Fruit fly (Drosophila melanogaster) whole organism, prepupa: ENCODE data around the gene Reps.

Experiments
- CG10631 ChIP-seq: fragments of 200-800 bp; sonication (Bioruptor generic); optimal IDR thresholded peaks from 2 replicates; lab custom pipeline; 2016; ENCODE audit warnings: missing biosample characterization, missing genetic modification characterization
- CG10669 ChIP-seq: fragments of 200-800 bp; sonication (Bioruptor generic); optimal IDR thresholded peaks from 3 replicates; lab custom pipeline; 2018; ENCODE audit warnings: missing biosample characterization, mild to moderate bottlenecking, missing genetic modification characterization, moderate library complexity
- CG11294 ChIP-seq: fragments of 200-800 bp; sonication (Bioruptor generic); IDR thresholded peaks from 2 replicates; pipeline ENCODE4 v1.3.6; 2022; ENCODE audit warnings: missing biosample characterization, missing genetic modification characterization
- CG11762 ChIP-seq: fragments of 200-800 bp; sonication (Bioruptor generic); optimal IDR thresholded peaks from 3 replicates; lab custom pipeline; 2016; ENCODE audit warnings: missing biosample characterization, missing genetic modification characterization; ENCODE audit not compliant: insufficient read depth
- CG11902 ChIP-seq: fragments of 200-800 bp; sonication (Bioruptor generic); optimal IDR thresholded peaks from 3 replicates; lab custom pipeline; 2016; ENCODE audit warnings: missing biosample characterization, missing genetic modification characterization
- CG1621 ChIP-seq: fragments of 200-800 bp; sonication (Bioruptor generic); optimal IDR thresholded peaks from 3 replicates; lab custom pipeline; 2018; ENCODE audit warnings: missing biosample characterization, mild to moderate bottlenecking, missing genetic modification characterization
- CG16779 ChIP-seq: fragments of 200-800 bp; sonication (Bioruptor generic); optimal IDR thresholded peaks from 3 replicates; lab custom pipeline; 2017; ENCODE audit warnings: missing biosample characterization, mild to moderate bottlenecking, missing genetic modification characterization
- CG31627 ChIP-seq: fragments of 200-800 bp; sonication (Bioruptor generic); optimal IDR thresholded peaks from 3 replicates; lab custom pipeline; 2016; ENCODE audit warnings: missing biosample characterization, missing genetic modification characterization
- CG32006 ChIP-seq: fragments of 200-800 bp; sonication (Bioruptor generic); optimal IDR thresholded peaks from 3 replicates; lab custom pipeline; 2017; ENCODE audit warnings: missing biosample characterization, mild to moderate bottlenecking, missing genetic modification characterization
- CG34406 ChIP-seq: fragments of 200-800 bp; sonication (Bioruptor generic); optimal IDR thresholded peaks from 3 replicates; lab custom pipeline; 2016; ENCODE audit warnings: missing biosample characterization, missing genetic modification characterization
- CG3919 ChIP-seq: fragments of 200-800 bp; sonication (Bioruptor generic); optimal IDR thresholded peaks from 3 replicates; lab custom pipeline; 2016; ENCODE audit warnings: missing biosample characterization, missing genetic modification characterization
- CG4318 ChIP-seq: fragments of 200-800 bp; sonication (Bioruptor generic); optimal IDR thresholded peaks from 3 replicates; lab custom pipeline; 2017; ENCODE audit warnings: missing biosample characterization, mild to moderate bottlenecking, missing genetic modification characterization
- CG6163 ChIP-seq: fragments of 200-800 bp; sonication (Bioruptor generic); IDR thresholded peaks from 3 replicates; pipeline ENCODE4 v1.3.6; 2022; ENCODE audit warnings: missing biosample characterization, missing genetic modification characterization
- CG6808 ChIP-seq: fragments of 200-800 bp; sonication (Bioruptor generic); optimal IDR thresholded peaks from 3 replicates; lab custom pipeline; 2017; ENCODE audit warnings: missing biosample characterization, missing genetic modification characterization, mild to moderate bottlenecking, moderate library complexity, missing genetic modification reagents
- CG6854 ChIP-seq: fragments of 200-800 bp; sonication (Bioruptor generic); optimal IDR thresholded peaks from 2 replicates; lab custom pipeline; 2017; ENCODE audit warnings: missing biosample characterization, mild to moderate bottlenecking, missing genetic modification characterization
- CG8119 ChIP-seq: fragments of 200-800 bp; sonication (Bioruptor generic); IDR thresholded peaks from 3 replicates; pipeline ENCODE4 v1.3.6; 2022; ENCODE audit warnings: missing biosample characterization, missing genetic modification characterization
- CG8632 ChIP-seq: fragments of 200-800 bp; sonication (Bioruptor generic); optimal IDR thresholded peaks from 3 replicates; lab custom pipeline; 2016; ENCODE audit warnings: missing biosample characterization, missing genetic modification characterization
- CG9139 ChIP-seq: fragments of 200-800 bp; sonication (Bioruptor generic); optimal IDR thresholded peaks from 3 replicates; lab custom pipeline; 2017; ENCODE audit warnings: missing biosample characterization, mild to moderate bottlenecking, missing genetic modification characterization
- Eip75B ChIP-seq: fragments of 200-800 bp; sonication (Bioruptor generic); optimal IDR thresholded peaks from 3 replicates; lab custom pipeline; 2016; ENCODE audit warnings: missing biosample characterization, missing genetic modification characterization
- Eip78C ChIP-seq: fragments of 200-800 bp; sonication (Bioruptor generic); peaks from one replicate; lab custom pipeline; 2016; ENCODE audit warnings: missing biosample characterization, missing genetic modification characterization
- Ets21C ChIP-seq: fragments of 200-800 bp; sonication (Bioruptor generic); optimal IDR thresholded peaks from 3 replicates; lab custom pipeline; 2016; ENCODE audit warnings: missing biosample characterization, missing genetic modification characterization
- Ets96B ChIP-seq: fragments of 200-800 bp; optimal IDR thresholded peaks from 2 replicates; lab custom pipeline; 2019; ENCODE audit warnings: missing biosample characterization, mild to moderate bottlenecking, missing genetic modification characterization, moderate library complexity
- Gug ChIP-seq: fragments of 200-800 bp; sonication (Bioruptor generic); IDR thresholded peaks from 2 replicates; pipeline ENCODE4 v1.3.6; 2022; ENCODE audit warnings: missing biosample characterization, missing genetic modification characterization
- Hr38 ChIP-seq: sonication (Bioruptor generic); optimal IDR thresholded peaks from 2 replicates; lab custom pipeline; 2016; ENCODE audit warnings: missing biosample characterization, missing genetic modification characterization
- Hr39 ChIP-seq: fragments of 200-800 bp; sonication (Bioruptor generic); optimal IDR thresholded peaks from 2 replicates; lab custom pipeline; 2016; ENCODE audit warnings: missing biosample characterization, missing genetic modification characterization
- Hr4 ChIP-seq: fragments of 200-800 bp; sonication (Bioruptor generic); optimal IDR thresholded peaks from 3 replicates; lab custom pipeline; 2016; ENCODE audit warnings: missing biosample characterization, missing genetic modification characterization
- Lpt ChIP-seq: fragments of 200-800 bp; sonication (Bioruptor generic); optimal IDR thresholded peaks from 3 replicates; lab custom pipeline; 2016; ENCODE audit warnings: missing biosample characterization, missing genetic modification characterization
- Met ChIP-seq: fragments of 200-800 bp; sonication (Bioruptor generic); optimal IDR thresholded peaks from 3 replicates; lab custom pipeline; 2016; ENCODE audit warnings: missing biosample characterization, missing genetic modification characterization
- OdsH ChIP-seq: fragments of 200-800 bp; sonication (Bioruptor generic); optimal IDR thresholded peaks from 3 replicates; lab custom pipeline; 2016; ENCODE audit warnings: missing biosample characterization, missing genetic modification characterization
- Smox ChIP-seq: fragments of 200-800 bp; sonication (Bioruptor generic); optimal IDR thresholded peaks from 3 replicates; lab custom pipeline; 2016; ENCODE audit warnings: missing biosample characterization, missing genetic modification characterization
- Sox102F ChIP-seq: fragments of 200-800 bp; sonication (Bioruptor generic); optimal IDR thresholded peaks from 2 replicates; lab custom pipeline; 2016; ENCODE audit warnings: missing biosample characterization, mild to moderate bottlenecking, missing genetic modification characterization
- Sox14 ChIP-seq: fragments of 200-800 bp; sonication (Bioruptor generic); optimal IDR thresholded peaks from 3 replicates; lab custom pipeline; 2016; ENCODE audit warnings: missing biosample characterization, missing genetic modification characterization
- Sox15 ChIP-seq: fragments of 200-800 bp; sonication (Bioruptor generic); optimal IDR thresholded peaks from 3 replicates; lab custom pipeline; 2016; ENCODE audit warnings: missing biosample characterization, missing genetic modification characterization
- achi ChIP-seq: fragments of 200-800 bp; sonication (Bioruptor generic); optimal IDR thresholded peaks from 3 replicates; lab custom pipeline; 2016; ENCODE audit warnings: missing biosample characterization, missing genetic modification characterization
- acj6 ChIP-seq: fragments of 200-800 bp; sonication (Bioruptor generic); optimal IDR thresholded peaks from 3 replicates; lab custom pipeline; 2016; ENCODE audit warnings: missing biosample characterization, missing genetic modification characterization
- cyc ChIP-seq: fragments of 200-800 bp; sonication (Bioruptor generic); optimal IDR thresholded peaks from 3 replicates; lab custom pipeline; 2016; ENCODE audit warnings: missing biosample characterization, missing genetic modification characterization
- dac ChIP-seq: fragments of 200-800 bp; sonication (Bioruptor generic); optimal IDR thresholded peaks from 2 replicates; lab custom pipeline; 2017; ENCODE audit warnings: missing biosample characterization, mild to moderate bottlenecking, missing genetic modification characterization
- dsx ChIP-seq: fragments of 200-800 bp; optimal IDR thresholded peaks from 3 replicates; lab custom pipeline; 2019; ENCODE audit warnings: missing biosample characterization, mild to moderate bottlenecking, missing genetic modification characterization, moderate library complexity; ENCODE audit not compliant: poor library complexity, severe bottlenecking
- eg ChIP-seq: fragments of 200-800 bp; sonication (Bioruptor generic); IDR thresholded peaks from 3 replicates; pipeline ENCODE4 v1.3.6; 2022; ENCODE audit warnings: missing biosample characterization, missing genetic modification characterization
- esn ChIP-seq: fragments of 200-800 bp; sonication (Bioruptor generic); optimal IDR thresholded peaks from 2 replicates; lab custom pipeline; 2016; ENCODE audit warnings: missing biosample characterization, mild to moderate bottlenecking, missing genetic modification characterization, moderate library complexity
- fd85E ChIP-seq: fragments of 200-800 bp; sonication (Bioruptor generic); optimal IDR thresholded peaks from 3 replicates; lab custom pipeline; 2016; ENCODE audit warnings: missing biosample characterization, missing genetic modification characterization
- fkh ChIP-seq: fragments of 200-800 bp; sonication (Bioruptor generic); optimal IDR thresholded peaks from 3 replicates; lab custom pipeline; 2017; ENCODE audit warnings: missing biosample characterization, mild to moderate bottlenecking, missing genetic modification characterization, moderate library complexity
- lz ChIP-seq: fragments of 200-800 bp; sonication (Bioruptor generic); optimal IDR thresholded peaks from 3 replicates; lab custom pipeline; 2016; ENCODE audit warnings: missing biosample characterization, missing genetic modification characterization
- net ChIP-seq: fragments of 200-800 bp; sonication (Bioruptor generic); optimal IDR thresholded peaks from 3 replicates; lab custom pipeline; 2016; ENCODE audit warnings: missing biosample characterization, missing genetic modification characterization
- salr ChIP-seq, 2 experiments: fragments of 200-800 bp; sonication (Bioruptor generic); optimal IDR thresholded peaks; 3 replicates each; lab custom pipeline; 2016 to 2018; ENCODE audit warnings: missing biosample characterization in 2 of 2, missing genetic modification characterization in 2 of 2, mild to moderate bottlenecking in 1 of 2
- svp ChIP-seq: fragments of 200-800 bp; sonication (Bioruptor generic); peaks from one replicate; lab custom pipeline; 2016; ENCODE audit warnings: missing biosample characterization, missing genetic modification characterization
- topi ChIP-seq: fragments of 200-800 bp; sonication (Bioruptor generic); optimal IDR thresholded peaks from 3 replicates; lab custom pipeline; 2016; ENCODE audit warnings: missing biosample characterization, missing genetic modification characterization
- vri ChIP-seq: fragments of 200-800 bp; sonication (Bioruptor generic); optimal IDR thresholded peaks from 3 replicates; lab custom pipeline; 2016; ENCODE audit warnings: missing biosample characterization, mild to moderate bottlenecking, missing genetic modification characterization

The Reps gene

DNA sequence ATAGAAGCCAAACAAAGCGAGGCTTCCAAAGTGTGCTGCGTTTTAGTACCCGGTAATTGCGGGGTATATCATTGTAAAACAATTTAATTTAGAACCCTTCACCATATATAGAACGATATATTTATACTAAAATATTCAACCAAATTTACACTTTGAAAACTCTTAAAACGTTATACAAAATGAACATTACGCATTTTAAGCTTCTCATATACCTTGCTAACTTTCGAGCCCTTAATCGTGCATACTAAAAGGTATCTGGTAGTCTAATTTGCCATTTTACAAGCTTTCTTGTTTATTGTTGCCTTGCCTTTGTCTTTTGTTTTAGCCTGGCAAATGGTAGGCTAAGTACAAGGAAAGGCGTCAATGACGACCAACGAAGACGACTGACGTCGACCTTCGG, 38.5 kb downstream of the Reps start:
- TF ChIP-seq salr (GFP tag; optimal IDR thresholded peaks at IDR 0.05; lab: Kevin White, UChicago): no peak
- no peak for TF ChIP-seq CG8119
- TF ChIP-seq esn (GFP tag; lab: Kevin White, UChicago): peak; percentile 20
- peak; percentile 12 for TF ChIP-seq lz (GFP tag; lab: Kevin White, UChicago)
- no peak for TF ChIP-seq CG11902 (GFP tag; lab: Kevin White, UChicago)
- peak; percentile 42 for TF ChIP-seq Met (GFP tag; lab: Kevin White, UChicago)
- no peak for TF ChIP-seq CG4318 (GFP tag; lab: Kevin White, UChicago)
- peak; percentile 17 for TF ChIP-seq Eip78C (GFP tag; lab: Kevin White, UChicago)
- no peak for TF ChIP-seq fd85E
- TF ChIP-seq CG3919: no peak
- peak; percentile 31 for TF ChIP-seq Sox14
- TF ChIP-seq Hr4: no peak
- no peak for TF ChIP-seq CG16779
- no peak for TF ChIP-seq acj6 (GFP tag; lab: Kevin White, UChicago)
- peak; percentile 0 for TF ChIP-seq topi (GFP tag; lab: Kevin White, UChicago)
- no peak for TF ChIP-seq OdsH (GFP tag; lab: Kevin White, UChicago)
- peak; percentile 0 for TF ChIP-seq Smox (GFP tag; lab: Kevin White, UChicago)
- no peak for TF ChIP-seq net (GFP tag; lab: Kevin White, UChicago)

DNA sequence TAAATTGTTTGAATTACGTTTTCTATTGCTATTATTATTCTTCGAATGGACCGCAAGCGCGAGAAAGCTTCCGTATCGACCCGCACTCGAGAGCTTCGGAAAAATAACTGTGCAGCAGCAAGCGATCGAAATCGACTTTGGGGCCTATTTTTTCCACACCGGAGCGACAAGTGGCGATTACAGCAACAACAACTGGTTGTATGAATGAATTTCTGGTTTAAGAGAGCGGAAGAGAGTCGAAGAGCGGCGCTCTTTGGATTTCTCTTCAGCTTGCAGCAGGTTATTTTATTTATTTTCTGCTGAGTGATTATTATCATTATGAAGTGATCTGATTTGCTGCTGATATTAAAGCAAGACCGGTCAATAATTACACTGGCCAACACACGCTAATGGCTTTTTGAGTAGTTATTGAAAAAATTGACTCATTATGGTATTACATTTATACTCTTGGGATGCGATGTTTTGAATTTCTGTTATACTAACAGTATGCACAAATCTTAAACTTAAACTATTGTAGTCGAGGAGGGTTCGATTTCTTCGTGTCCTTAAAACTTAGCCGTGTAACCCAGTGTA, 39.5 kb downstream of the Reps start, which contains the start of gene Samuel:
Gene Samuel (minus strand): TSS at position 112 of the 573 bp plus-strand sequence.
- TF ChIP-seq Sox15 (GFP tag; lab: Kevin White, UChicago) (no peak), Eip75B (GFP tag; lab: Kevin White, UChicago) (peak; percentile 12), CG6163 (GFP tag; lab: Robert Waterston, UW) (peak; percentile 72), Hr38 (no peak), CG10631 (GFP tag; lab: Kevin White, UChicago) (peak; percentile 20), eg (GFP tag; lab: Robert Waterston, UW) (peak; percentile 73; the same call in 1 of the 3 replicates), Eip78C (GFP tag; lab: Kevin White, UChicago) (peak; percentile 78), CG34406 (GFP tag; lab: Kevin White, UChicago) (peak; percentile 41), Met (GFP tag; lab: Kevin White, UChicago) (peak; percentile 44), OdsH (GFP tag; lab: Kevin White, UChicago) (peak; percentile 42), CG8119 (peak; percentile 68; the same call in 2 of the 3 replicates), Hr4 (peak; percentile 11), esn (GFP tag; lab: Kevin White, UChicago) (peak; percentile 28), vri (GFP tag; lab: Kevin White, UChicago) (peak; percentile 74), achi (GFP tag; lab: Kevin White, UChicago) (peak; percentile 23), Lpt (peak; percentile 12), CG10669 (GFP tag; lab: Kevin White, UChicago) (peak; percentile 46), topi (GFP tag; lab: Kevin White, UChicago) (peak; percentile 55), CG11902 (GFP tag; lab: Kevin White, UChicago) (no peak), CG3919 (peak; percentile 17), acj6 (GFP tag; lab: Kevin White, UChicago) (peak; percentile 11), Smox (GFP tag; lab: Kevin White, UChicago) (peak; percentile 17), Ets21C (peak; percentile 26), Ets96B (tag; lab: Kevin White, UChicago) (peak; percentile 48), Gug (no peak), CG6808 (GFP tag; lab: Kevin White, UChicago) (peak; percentile 59), CG9139 (GFP tag; lab: Kevin White, UChicago) (peak; percentile 53), Hr39 (GFP tag; lab: Kevin White, UChicago) (peak; percentile 19), fd85E (no peak), CG8632 (GFP tag; lab: Kevin White, UChicago) (peak; percentile 47), CG11294 (GFP tag; lab: Robert Waterston, UW) (no peak), CG1621 (tag; lab: Kevin White, UChicago) (peak; percentile 22), dsx (peak; percentile 57), CG31627 (GFP tag; lab: Kevin White, UChicago) (peak; percentile 20), fkh (GFP tag; lab: Kevin White, UChicago) (peak; percentile 16), CG6854 (GFP tag; lab: Kevin White, UChicago) (peak; percentile 87), Sox102F (GFP tag; lab: Kevin White, UChicago) (peak; percentile 64), dac (GFP tag; lab: Kevin White, UChicago) (no peak), cyc (no peak), CG16779 (peak; percentile 68), CG32006 (GFP tag; lab: Kevin White, UChicago) (peak; percentile 11), svp (GFP tag; lab: Kevin White, UChicago) (peak; percentile 86), CG11762 (peak; percentile 50)
